Fruit fly (Drosophila melanogaster): ENCODE measurements around the gene aay.

The aay gene

dm6 chr3L:9399013-9399750, 23.9 kb upstream of the aay start, which contains the start of gene CG4080 (continued):
- TF ChIP-seq CG2202 (tag; optimal IDR thresholded peaks at IDR 0.05) (no peak), vfl (GFP tag; optimal IDR thresholded peaks at IDR 0.05) (no peak), gro (GFP tag; optimal IDR thresholded peaks at IDR 0.05) (no peak), odd (GFP tag; optimal IDR thresholded peaks at IDR 0.05) (no peak), Poxn (GFP tag; IDR thresholded peaks at IDR 0.05) (no peak), Dbx (GFP tag; IDR thresholded peaks at IDR 0.05) (peak; percentile 29; the same call in 1 of the 3 replicates), lilli (GFP tag; optimal IDR thresholded peaks at IDR 0.05) (peak; percentile 52), Drgx (GFP tag; IDR thresholded peaks at IDR 0.05) (no peak), cg (GFP tag; optimal IDR thresholded peaks at IDR 0.05) (peak; percentile 80), CG7372 (GFP tag; IDR thresholded peaks at IDR 0.05) (no peak), peb (GFP tag; IDR thresholded peaks at IDR 0.05) (no peak), CG14441 (GFP tag; IDR thresholded peaks at IDR 0.05) (no peak), grau (tag; optimal IDR thresholded peaks at IDR 0.05) (peak; percentile 51), bigmax (GFP tag; optimal IDR thresholded peaks at IDR 0.05) (no peak), mam (GFP tag; optimal IDR thresholded peaks at IDR 0.05) (no peak), ash1 (GFP tag; optimal IDR thresholded peaks at IDR 0.05) (no peak), CG17385 (GFP tag; optimal IDR thresholded peaks at IDR 0.05) (peak; percentile 8), cato (GFP tag; optimal IDR thresholded peaks at IDR 0.05; ENCODE audit: borderline replicate concordance) (no peak), CG10654 (GFP tag; optimal IDR thresholded peaks at IDR 0.05) (no peak), CG2889 (GFP tag; IDR thresholded peaks at IDR 0.05) (no peak), dati (GFP tag; IDR thresholded peaks at IDR 0.05) (no peak), org-1 (GFP tag; optimal IDR thresholded peaks at IDR 0.05) (no peak), CG31441 (GFP tag; IDR thresholded peaks at IDR 0.05) (0 out of 2 replicates have a peak, but pooled peaks have one; percentile 44), emc (GFP tag; optimal IDR thresholded peaks at IDR 0.05) (no peak), nau (GFP tag; optimal IDR thresholded peaks at IDR 0.05) (no peak), CG10366 (GFP tag; IDR thresholded peaks at IDR 0.05) (no peak), CG11695 (GFP tag; IDR thresholded peaks at IDR 0.05) (no peak), CG12769 (tag; optimal IDR thresholded peaks at IDR 0.05) (no peak), tgo (GFP tag; IDR thresholded peaks at IDR 0.05) (no peak), nerfin-2 (GFP tag; IDR thresholded peaks at IDR 0.05; ENCODE audit: partially characterized antibody) (no peak; the same call in none of the 2 replicates), gt (GFP tag; IDR thresholded peaks at IDR 0.05) (no peak), Myb (GFP tag; optimal IDR thresholded peaks at IDR 0.05) (peak; percentile 63), CG15269 (tag; optimal IDR thresholded peaks at IDR 0.05) (no peak), Hr3 (GFP tag; optimal IDR thresholded peaks at IDR 0.05) (peak; percentile 19), Hey (tag; optimal IDR thresholded peaks at IDR 0.05) (no peak), Hand (GFP tag; optimal IDR thresholded peaks at IDR 0.05) (no peak), CG7745 (tag; optimal IDR thresholded peaks at IDR 0.05) (no peak), Neu2 (GFP tag; optimal IDR thresholded peaks at IDR 0.05; ENCODE audit: borderline replicate concordance) (no peak), CG32772 (GFP tag; IDR thresholded peaks at IDR 0.05) (no peak), Sox102F (GFP tag; optimal IDR thresholded peaks at IDR 0.05) (no peak), CG7839 (tag; optimal IDR thresholded peaks at IDR 0.05) (peak; percentile 15), CG34422 (GFP tag; IDR thresholded peaks at IDR 0.05) (no peak; the same call in 2 of the 3 replicates), toy (GFP tag; IDR thresholded peaks at IDR 0.05) (no peak), ro (GFP tag; IDR thresholded peaks at IDR 0.05) (no peak), Blimp-1 (GFP tag; optimal IDR thresholded peaks at IDR 0.05) (no peak), Atf-2 (GFP tag; optimal IDR thresholded peaks at IDR 0.05) (no peak), Mad (GFP tag; optimal IDR thresholded peaks at IDR 0.05) (peak; percentile 26), Ssrp (tag; optimal IDR thresholded peaks at IDR 0.05) (no peak), schlank (tag; optimal IDR thresholded peaks at IDR 0.05) (no peak), dmrt11E (tag; optimal IDR thresholded peaks at IDR 0.05) (peak; percentile 43)

All from whole organism, embryonic.